Worm (Caenorhabditis elegans): ENCODE measurements around the gene picc-1.

Gene picc-1

DNA sequence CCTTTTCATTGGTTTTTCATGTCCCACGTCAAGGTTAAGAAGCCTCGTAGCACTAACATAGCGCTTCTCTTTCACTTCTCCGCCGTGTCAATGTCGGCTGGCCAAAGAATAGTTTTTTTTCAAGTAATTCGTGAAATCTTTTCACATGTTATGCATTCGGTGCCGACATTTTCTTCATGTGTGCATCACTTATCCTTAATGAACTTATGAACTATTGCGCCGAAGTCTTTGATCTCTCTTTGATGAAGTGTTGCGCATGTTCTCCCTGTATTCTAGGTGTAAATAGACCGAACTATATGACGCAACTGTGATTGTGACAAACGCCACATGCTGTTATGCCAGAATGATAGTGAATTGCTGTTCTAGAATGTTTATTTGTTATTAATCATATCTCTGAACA, 3.3 kb downstream of the picc-1 start:
- TF ChIP-seq nhr-21 (tag; optimal IDR thresholded peaks at IDR 0.05) (peak; percentile 46), nhr-25 (tag; optimal IDR thresholded peaks at IDR 0.05) (peak; percentile 54), nhr-129 (tag; optimal IDR thresholded peaks at IDR 0.05) (peak; percentile 51), ztf-11 (tag; optimal IDR thresholded peaks at IDR 0.05) (no peak)

DNA sequence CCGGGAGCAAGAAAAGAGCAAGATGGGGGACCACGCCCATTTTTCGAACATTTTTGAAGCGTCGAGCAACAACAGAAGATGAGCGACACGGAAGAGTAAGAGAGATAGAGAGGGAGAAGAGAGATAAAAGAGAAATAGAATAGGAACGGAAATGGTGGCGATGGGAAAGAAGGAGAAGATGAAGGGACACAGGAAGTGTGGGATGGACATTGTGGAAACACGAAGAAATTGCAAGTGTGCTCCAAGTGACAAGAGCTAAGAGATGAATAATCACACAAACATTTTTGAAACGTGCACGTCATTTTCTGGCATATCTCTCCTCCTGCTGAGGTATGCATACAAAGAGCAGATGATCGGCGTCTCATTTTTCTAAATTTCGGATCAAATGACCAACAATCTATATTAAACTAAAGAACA, 11.8 kb downstream of the picc-1 start:
- TF ChIP-seq ceh-82 (tag; optimal IDR thresholded peaks at IDR 0.05) = no peak
- no peak for TF ChIP-seq nhr-77 (tag; optimal IDR thresholded peaks at IDR 0.05)
- peak in 1 of 2 experiments; percentile 64 for TF ChIP-seq mdl-1 (tag; optimal IDR thresholded peaks at IDR 0.05)
- peak in 1 of 2 experiments; percentile 58 for TF ChIP-seq lsy-2 (tag; optimal IDR thresholded peaks at IDR 0.05)
- no peak for TF ChIP-seq nhr-23 (tag; optimal IDR thresholded peaks at IDR 0.05)
- no peak for TF ChIP-seq nhr-25 (tag; optimal IDR thresholded peaks at IDR 0.05)
- peak; percentile 38 for TF ChIP-seq nhr-129 (tag; optimal IDR thresholded peaks at IDR 0.05)
- TF ChIP-seq R02D3.7 (tag; optimal IDR thresholded peaks at IDR 0.05) = no peak
- TF ChIP-seq ztf-1 (GFP tag; conservative IDR thresholded peaks at IDR 0.05) = no peak
- TF ChIP-seq mab-5 (tag; optimal IDR thresholded peaks at IDR 0.05) = no peak
- no peak for TF ChIP-seq elt-3 (tag; optimal IDR thresholded peaks at IDR 0.05)
- peak; percentile 15 for TF ChIP-seq zag-1 (tag; optimal IDR thresholded peaks at IDR 0.05)
- TF ChIP-seq nhr-12 (tag; optimal IDR thresholded peaks at IDR 0.05) = no peak
- no peak for TF ChIP-seq nhr-237 (tag; optimal IDR thresholded peaks at IDR 0.05)
- TF ChIP-seq C34F6.9 (tag; optimal IDR thresholded peaks at IDR 0.05) = peak; percentile 69
- TF ChIP-seq ama-1 (optimal IDR thresholded peaks at IDR 0.05) = no peak
- TF ChIP-seq ztf-4 (tag; optimal IDR thresholded peaks at IDR 0.05) = peak; percentile 18
- TF ChIP-seq ztf-11 (tag; optimal IDR thresholded peaks at IDR 0.05) = no peak
- TF ChIP-seq Y55F3AM.14 (GFP tag; optimal IDR thresholded peaks at IDR 0.05) = no peak
- no peak for TF ChIP-seq peb-1 (tag; optimal IDR thresholded peaks at IDR 0.05)
- TF ChIP-seq unc-62 (GFP tag; optimal IDR thresholded peaks at IDR 0.05) = no peak
- TF ChIP-seq unc-55 (GFP tag; optimal IDR thresholded peaks at IDR 0.05) = peak; percentile 52
- TF ChIP-seq ZK546.5 (tag; optimal IDR thresholded peaks at IDR 0.05) = no peak
- no peak for TF ChIP-seq blmp-1 (tag; optimal IDR thresholded peaks at IDR 0.05; ENCODE audit: insufficient read depth)
- peak; percentile 48 for TF ChIP-seq sem-4 (tag; optimal IDR thresholded peaks at IDR 0.05)
- TF ChIP-seq snpc-4 (tag; optimal IDR thresholded peaks at IDR 0.05) = peak; percentile 29
- TF ChIP-seq lin-39 (tag; optimal IDR thresholded peaks at IDR 0.05) = no peak
- peak; percentile 19 for TF ChIP-seq lin-13 (GFP tag; optimal IDR thresholded peaks at IDR 0.05)
- TF ChIP-seq nhr-11 (tag; optimal IDR thresholded peaks at IDR 0.05) = no peak
- TF ChIP-seq crh-2 (tag; optimal IDR thresholded peaks at IDR 0.05) = peak; percentile 35
- no peak for TF ChIP-seq unc-39 (tag; optimal IDR thresholded peaks at IDR 0.05)
- TF ChIP-seq alr-1 (tag; optimal IDR thresholded peaks at IDR 0.05) = no peak
- no peak for TF ChIP-seq gmeb-1 (tag; optimal IDR thresholded peaks at IDR 0.05)
- TF ChIP-seq mbf-1 (tag; optimal IDR thresholded peaks at IDR 0.05) = no peak
- TF ChIP-seq fos-1 (tag; optimal IDR thresholded peaks at IDR 0.05) = no peak
- TF ChIP-seq dmd-4 (tag; optimal IDR thresholded peaks at IDR 0.05) = no peak
- no peak for TF ChIP-seq skn-1 (tag; optimal IDR thresholded peaks at IDR 0.05)
- no peak for TF ChIP-seq aly-2 (tag; optimal IDR thresholded peaks at IDR 0.05)
- no peak for TF ChIP-seq nhr-10 (tag; optimal IDR thresholded peaks at IDR 0.05)
- no peak for TF ChIP-seq sma-3 (GFP tag; optimal IDR thresholded peaks at IDR 0.05)
- peak; percentile 57 for TF ChIP-seq egl-27 (tag; optimal IDR thresholded peaks at IDR 0.05)
- no peak for TF ChIP-seq nhr-21 (tag; optimal IDR thresholded peaks at IDR 0.05)
- TF ChIP-seq ceh-16 (tag; optimal IDR thresholded peaks at IDR 0.05) = no peak
- peak; percentile 84 for TF ChIP-seq sma-9 (GFP tag; optimal IDR thresholded peaks at IDR 0.05)
- no peak for TF ChIP-seq sma-9 (tag; optimal IDR thresholded peaks at IDR 0.05)
- TF ChIP-seq nhr-6 (tag; optimal IDR thresholded peaks at IDR 0.05) = peak; percentile 51
- peak; percentile 91 for TF ChIP-seq F13H6.1 (tag; optimal IDR thresholded peaks at IDR 0.05)
- TF ChIP-seq lin-11 (tag; optimal IDR thresholded peaks at IDR 0.05) = no peak
- no peak for TF ChIP-seq elt-1 (tag; optimal IDR thresholded peaks at IDR 0.05)

Measured in whole organism, L2 larva.